Fruit fly (Drosophila melanogaster) whole organism, embryonic: ENCODE results near the gene CG16854.

Experiments used
- Atf6 ChIP-seq: fragments of 200-800 bp; sonication (Bioruptor generic); IDR thresholded peaks from 2 replicates; pipeline ENCODE4 v1.3.6; 2022; ENCODE audit warnings: missing biosample characterization, missing genetic modification characterization
- B-H1 ChIP-seq: fragments of 200-800 bp; sonication (Bioruptor generic); IDR thresholded peaks from 3 replicates; pipeline ENCODE4 v1.3.6; 2022; ENCODE audit warnings: missing biosample characterization, missing genetic modification characterization
- Bdp1 ChIP-seq: fragments of 200-800 bp; sonication (Bioruptor generic); optimal IDR thresholded peaks from 3 replicates; lab custom pipeline; 2016; ENCODE audit warnings: missing biosample characterization, missing genetic modification characterization
- CG10979 ChIP-seq: fragments of 200-800 bp; sonication (Bioruptor generic); optimal IDR thresholded peaks from 2 replicates; lab custom pipeline; 2018; ENCODE audit warnings: missing biosample characterization, mild to moderate bottlenecking, missing genetic modification characterization, moderate library complexity
- CG1233 ChIP-seq: fragments of 200-800 bp; sonication (Bioruptor generic); optimal IDR thresholded peaks from 4 replicates; lab custom pipeline; 2018; ENCODE audit warnings: missing biosample characterization, mild to moderate bottlenecking, missing genetic modification characterization
- CG14965 ChIP-seq: fragments of 200-800 bp; sonication (Bioruptor generic); optimal IDR thresholded peaks from 2 replicates; lab custom pipeline; 2016; ENCODE audit warnings: missing biosample characterization, missing genetic modification characterization, borderline replicate concordance
- CG15479 ChIP-seq: fragments of 200-800 bp; sonication (Bioruptor generic); optimal IDR thresholded peaks from 3 replicates; lab custom pipeline; 2019; ENCODE audit warnings: missing biosample characterization, mild to moderate bottlenecking, missing genetic modification characterization, moderate library complexity
- CG1603 ChIP-seq: fragments of 200-800 bp; sonication (Bioruptor generic); optimal IDR thresholded peaks from 2 replicates; lab custom pipeline; 2019; ENCODE audit warnings: missing biosample characterization, mild to moderate bottlenecking, missing genetic modification characterization, moderate library complexity
- CG17361 ChIP-seq: fragments of 200-800 bp; sonication (Bioruptor generic); IDR thresholded peaks from 3 replicates; pipeline ENCODE4 v1.3.6; 2022; ENCODE audit warnings: missing biosample characterization, missing genetic modification characterization
- CG2199 ChIP-seq: fragments of 200-800 bp; sonication (Bioruptor generic); IDR thresholded peaks from 3 replicates; pipeline ENCODE4 v1.3.6; 2022; ENCODE audit warnings: missing biosample characterization, missing genetic modification characterization
- CG2712 ChIP-seq: fragments of 200-800 bp; optimal IDR thresholded peaks from 3 replicates; lab custom pipeline; 2019; ENCODE audit warnings: missing biosample characterization, mild to moderate bottlenecking, missing genetic modification characterization, moderate library complexity
- CG2889 ChIP-seq: fragments of 200-800 bp; sonication (Bioruptor generic); IDR thresholded peaks from 3 replicates; pipeline ENCODE4 v1.3.6; 2022; ENCODE audit warnings: missing biosample characterization, missing genetic modification characterization
- CG7987 ChIP-seq: fragments of 200-800 bp; sonication (Bioruptor generic); optimal IDR thresholded peaks from 2 replicates; lab custom pipeline; 2018; ENCODE audit warnings: missing biosample characterization, mild to moderate bottlenecking, missing genetic modification characterization, moderate library complexity
- CTCF ChIP-seq: fragments of 200-800 bp; sonication (Bioruptor generic); optimal IDR thresholded peaks from 2 replicates; lab custom pipeline; 2017; ENCODE audit warnings: missing biosample characterization, mild to moderate bottlenecking, missing genetic modification characterization, moderate library complexity
- Camta ChIP-seq: fragments of 200-800 bp; sonication (Bioruptor generic); optimal IDR thresholded peaks from 2 replicates; lab custom pipeline; 2016; ENCODE audit warnings: missing biosample characterization, missing genetic modification characterization
- Doc2 ChIP-seq: fragments of 200-800 bp; sonication (Bioruptor generic); IDR thresholded peaks from 2 replicates; pipeline ENCODE4 v1.3.6; 2022; ENCODE audit warnings: missing biosample characterization, missing genetic modification characterization
- Ets97D ChIP-seq: fragments of 200-800 bp; sonication (Bioruptor generic); optimal IDR thresholded peaks from 3 replicates; lab custom pipeline; 2016; ENCODE audit warnings: missing biosample characterization, missing genetic modification characterization
- Fer2 ChIP-seq: fragments of 200-800 bp; sonication (Bioruptor generic); optimal IDR thresholded peaks from 2 replicates; lab custom pipeline; 2018; ENCODE audit warnings: missing biosample characterization, mild to moderate bottlenecking, missing genetic modification characterization, moderate library complexity
- Gsc ChIP-seq: fragments of 200-800 bp; sonication (Bioruptor generic); IDR thresholded peaks from 2 replicates; pipeline ENCODE4 v1.3.6; 2022; ENCODE audit warnings: missing biosample characterization, missing genetic modification characterization
- HmgD ChIP-seq: fragments of 200-800 bp; sonication (Bioruptor generic); optimal IDR thresholded peaks from 3 replicates; lab custom pipeline; 2016; ENCODE audit warnings: missing biosample characterization, missing genetic modification characterization
- HmgZ ChIP-seq: fragments of 200-800 bp; sonication (Bioruptor generic); optimal IDR thresholded peaks from 2 replicates; lab custom pipeline; 2018; ENCODE audit warnings: missing biosample characterization, mild to moderate bottlenecking, missing genetic modification characterization
- Hr39 ChIP-seq: fragments of >200 bp; optimal IDR thresholded peaks from 2 replicates; lab custom pipeline; 2017
- Kr ChIP-seq: fragments of 200-800 bp; sonication (Bioruptor generic); optimal IDR thresholded peaks from 2 replicates; lab custom pipeline; 2017; ENCODE audit warnings: missing biosample characterization, mild to moderate bottlenecking, missing genetic modification characterization
- Mes4 ChIP-seq: fragments of 200-800 bp; sonication (Bioruptor generic); optimal IDR thresholded peaks from 2 replicates; lab custom pipeline; 2016; ENCODE audit warnings: missing biosample characterization, missing genetic modification characterization
- Myb ChIP-seq: fragments of 200-800 bp; sonication (Bioruptor generic); optimal IDR thresholded peaks from 2 replicates; lab custom pipeline; 2016; ENCODE audit warnings: missing biosample characterization, missing genetic modification characterization
- NFAT ChIP-seq: fragments of 200-800 bp; sonication (Bioruptor generic); IDR thresholded peaks from 2 replicates; pipeline ENCODE4 v1.3.6; 2022; ENCODE audit warnings: missing biosample characterization, missing genetic modification characterization
- Ravus ChIP-seq: fragments of 200-800 bp; sonication (Bioruptor generic); IDR thresholded peaks from 2 replicates; pipeline ENCODE4 v1.3.6; 2022; ENCODE audit warnings: missing biosample characterization, missing genetic modification characterization
- Sin3A ChIP-seq: fragments of >200 bp; optimal IDR thresholded peaks from 2 replicates; lab custom pipeline; 2018
- Spps ChIP-seq: fragments of 200-800 bp; sonication (Bioruptor generic); optimal IDR thresholded peaks from 2 replicates; lab custom pipeline; 2018; ENCODE audit warnings: missing biosample characterization, mild to moderate bottlenecking, missing genetic modification characterization
- YL-1 ChIP-seq: fragments of 200-800 bp; sonication (Bioruptor generic); optimal IDR thresholded peaks from 3 replicates; lab custom pipeline; 2017; ENCODE audit warnings: missing biosample characterization, mild to moderate bottlenecking, missing genetic modification characterization
- al ChIP-seq: fragments of 200-800 bp; sonication (Bioruptor generic); IDR thresholded peaks from 2 replicates; pipeline ENCODE4 v1.3.6; 2022; ENCODE audit warnings: missing biosample characterization, missing genetic modification characterization
- bab2 ChIP-seq: fragments of 200-800 bp; sonication (Bioruptor generic); optimal IDR thresholded peaks from 2 replicates; lab custom pipeline; 2016; ENCODE audit warnings: missing biosample characterization, missing genetic modification characterization
- crc ChIP-seq: fragments of 200-800 bp; sonication (Bioruptor generic); optimal IDR thresholded peaks from 2 replicates; lab custom pipeline; 2016; ENCODE audit warnings: missing biosample characterization, missing genetic modification characterization
- dysf ChIP-seq: fragments of 200-800 bp; sonication (Bioruptor generic); IDR thresholded peaks from 3 replicates; pipeline ENCODE4 v1.3.6; 2022; ENCODE audit warnings: missing biosample characterization, missing genetic modification characterization
- fd96Cb ChIP-seq: fragments of 200-800 bp; sonication (Bioruptor generic); optimal IDR thresholded peaks from 2 replicates; lab custom pipeline; 2018; ENCODE audit warnings: missing biosample characterization, mild to moderate bottlenecking, missing genetic modification characterization, moderate library complexity
- gcm2 ChIP-seq: fragments of 200-800 bp; sonication (Bioruptor generic); optimal IDR thresholded peaks from 2 replicates; lab custom pipeline; 2016; ENCODE audit warnings: missing biosample characterization, missing genetic modification characterization
- grn ChIP-seq: fragments of 200-800 bp; sonication (Bioruptor generic); optimal IDR thresholded peaks from 3 replicates; lab custom pipeline; 2017; ENCODE audit warnings: missing biosample characterization, missing genetic modification characterization
- hb ChIP-seq: fragments of 200-800 bp; sonication (Bioruptor generic); IDR thresholded peaks from 3 replicates; pipeline ENCODE4 v1.3.6; 2022; ENCODE audit warnings: missing biosample characterization, missing genetic modification characterization; ENCODE audit not compliant: partially characterized antibody
- her ChIP-seq: fragments of 200-800 bp; sonication (Bioruptor generic); optimal IDR thresholded peaks from 2 replicates; lab custom pipeline; 2016; ENCODE audit warnings: missing biosample characterization, missing genetic modification characterization
- jigr1 ChIP-seq: fragments of 200-800 bp; sonication (Bioruptor generic); IDR thresholded peaks from 3 replicates; pipeline ENCODE4 v1.3.6; 2022; ENCODE audit warnings: missing biosample characterization, missing genetic modification characterization
- lmd ChIP-seq: fragments of 200-800 bp; sonication (Bioruptor generic); IDR thresholded peaks from 2 replicates; pipeline ENCODE4 v1.3.6; 2022; ENCODE audit warnings: missing biosample characterization, missing genetic modification characterization
- nerfin-1 ChIP-seq: fragments of 200-800 bp; sonication (Bioruptor generic); optimal IDR thresholded peaks from 3 replicates; lab custom pipeline; 2019; ENCODE audit warnings: missing biosample characterization, mild to moderate bottlenecking, missing genetic modification characterization, moderate library complexity
- nom ChIP-seq: fragments of 200-800 bp; sonication (Bioruptor generic); optimal IDR thresholded peaks from 2 replicates; lab custom pipeline; 2017; ENCODE audit warnings: missing biosample characterization, missing genetic modification characterization, mild to moderate bottlenecking, moderate library complexity, missing genetic modification reagents
- odd ChIP-seq: fragments of 200-800 bp; sonication (Bioruptor generic); optimal IDR thresholded peaks from 2 replicates; lab custom pipeline; 2017; ENCODE audit warnings: missing biosample characterization, mild to moderate bottlenecking, missing genetic modification characterization
- rib ChIP-seq: fragments of 200-800 bp; sonication (Bioruptor generic); IDR thresholded peaks from 2 replicates; pipeline ENCODE4 v1.3.6; 2022; ENCODE audit warnings: missing biosample characterization, missing genetic modification characterization
- ro ChIP-seq: fragments of 200-800 bp; sonication (Bioruptor generic); IDR thresholded peaks from 2 replicates; pipeline ENCODE4 v1.3.6; 2022; ENCODE audit warnings: missing biosample characterization, missing genetic modification characterization
- sc ChIP-seq, 3 experiments: fragments of >200 bp in 2 of 3; fragments of 200-800 bp in 1 of 3; sonication (Bioruptor generic) in 1 of 3; optimal IDR thresholded peaks; 2 replicates in 2 of 3; 3 replicates in 1 of 3; lab custom pipeline; 2017; ENCODE audit warnings: mild to moderate bottlenecking in 1 of 3, missing biosample characterization in 1 of 3, missing genetic modification characterization in 1 of 3, missing genetic modification reagents in 1 of 3
- scrt ChIP-seq: fragments of 200-800 bp; sonication (Bioruptor generic); optimal IDR thresholded peaks from 2 replicates; lab custom pipeline; 2018; ENCODE audit warnings: missing biosample characterization, mild to moderate bottlenecking, missing genetic modification characterization, moderate library complexity
- slou ChIP-seq: fragments of 200-800 bp; sonication (Bioruptor generic); optimal IDR thresholded peaks from 3 replicates; lab custom pipeline; 2016; ENCODE audit warnings: missing biosample characterization, missing genetic modification characterization
- sna ChIP-seq: fragments of 200-800 bp; sonication (Bioruptor generic); IDR thresholded peaks from 2 replicates; pipeline ENCODE4 v1.3.6; 2022; ENCODE audit warnings: missing biosample characterization, missing genetic modification characterization; ENCODE audit not compliant: partially characterized antibody
- tgo ChIP-seq: fragments of 200-800 bp; sonication (Bioruptor generic); IDR thresholded peaks from 3 replicates; pipeline ENCODE4 v1.3.6; 2022; ENCODE audit warnings: missing biosample characterization, missing genetic modification characterization
- usp ChIP-seq: fragments of >200 bp; optimal IDR thresholded peaks from 2 replicates; lab custom pipeline; 2017; ENCODE audit warnings: missing biosample characterization, missing genetic modification characterization

Gene CG16854

dm6 chr2L:11106562-11106962 is 20.0 kb downstream of the CG16854 start, which contains the start of gene Reps (continued):
- TF ChIP-seq Kr (GFP tag; lab: Kevin White, UChicago) (peak; percentile 63), sc (optimal IDR thresholded peaks at IDR 0.05; lab: Kevin White, UChicago) (no peak), sc (GFP tag; optimal IDR thresholded peaks at IDR 0.05; lab: Kevin White, UChicago) (peak; percentile 99), Sin3A (peak; percentile 96), Camta (GFP tag; lab: Kevin White, UChicago) (peak; percentile 98), jigr1 (GFP tag; lab: Robert Waterston, UW) (peak; percentile 98), Hr39 (lab: Kevin White, UChicago) (no peak), CTCF (peak; percentile 71), slou (GFP tag; lab: Kevin White, UChicago) (peak; percentile 99), Bdp1 (GFP tag; lab: Kevin White, UChicago) (peak; percentile 93), nom (GFP tag; lab: Kevin White, UChicago) (peak; percentile 95), Mes4 (peak; percentile 95), HmgZ (tag; lab: Kevin White, UChicago) (peak; percentile 99), HmgD (GFP tag; lab: Kevin White, UChicago) (peak; percentile 96), CG1603 (peak; percentile 98), NFAT (GFP tag; lab: Robert Waterston, UW) (peak; percentile 98), YL-1 (GFP tag; lab: Kevin White, UChicago) (peak; percentile 98), ro (GFP tag; lab: Robert Waterston, UW) (peak; percentile 99), nerfin-1 (peak; percentile 97), CG17361 (GFP tag; lab: Robert Waterston, UW) (peak; percentile 99), usp (GFP tag; lab: Kevin White, UChicago) (no peak), hb (GFP tag; lab: Robert Waterston, UW) (peak; percentile 68; the same call in 2 of the 3 replicates), crc (GFP tag; lab: Kevin White, UChicago) (peak; percentile 94), Fer2 (tag; lab: Kevin White, UChicago) (peak; percentile 98), gcm2 (GFP tag; lab: Kevin White, UChicago) (peak; percentile 95), Myb (GFP tag; lab: Kevin White, UChicago) (peak; percentile 88), odd (peak; percentile 93), Ets97D (GFP tag; lab: Kevin White, UChicago) (peak; percentile 95), grn (peak; percentile 91), CG2199 (GFP tag; lab: Robert Waterston, UW) (peak; percentile 99), Spps (peak; percentile 98), Atf6 (GFP tag; lab: Robert Waterston, UW) (peak; percentile 98), sna (GFP tag; lab: Robert Waterston, UW) (peak; percentile 74; the same call in 1 of the 2 replicates), al (GFP tag; lab: Robert Waterston, UW) (peak; percentile 98), B-H1 (GFP tag; lab: Robert Waterston, UW) (peak; percentile 99), Doc2 (peak; percentile 96), fd96Cb (tag; lab: Kevin White, UChicago) (peak; percentile 99), Ravus (GFP tag; lab: Robert Waterston, UW) (peak; percentile 97), dysf (GFP tag; lab: Robert Waterston, UW) (peak; percentile 99), CG15479 (GFP tag; lab: Kevin White, UChicago) (peak; percentile 78), CG10979 (tag; lab: Kevin White, UChicago) (peak; percentile 99), lmd (peak; percentile 99), her (GFP tag; lab: Kevin White, UChicago) (peak; percentile 88), bab2 (peak; percentile 98), CG14965 (GFP tag; lab: Kevin White, UChicago) (peak; percentile 75), rib (GFP tag; lab: Robert Waterston, UW) (peak; percentile 97), CG1233 (peak; percentile 98), CG2889 (peak; percentile 98), tgo (GFP tag; lab: Robert Waterston, UW) (peak; percentile 99), scrt (GFP tag; lab: Kevin White, UChicago) (peak; percentile 95), CG7987 (GFP tag; lab: Kevin White, UChicago) (peak; percentile 94), Gsc (GFP tag; lab: Robert Waterston, UW) (peak; percentile 98), CG2712 (tag; lab: Kevin White, UChicago) (peak; percentile 99)
